Worm (Caenorhabditis elegans): ENCODE measurements around the gene F14F7.7.

DNA sequence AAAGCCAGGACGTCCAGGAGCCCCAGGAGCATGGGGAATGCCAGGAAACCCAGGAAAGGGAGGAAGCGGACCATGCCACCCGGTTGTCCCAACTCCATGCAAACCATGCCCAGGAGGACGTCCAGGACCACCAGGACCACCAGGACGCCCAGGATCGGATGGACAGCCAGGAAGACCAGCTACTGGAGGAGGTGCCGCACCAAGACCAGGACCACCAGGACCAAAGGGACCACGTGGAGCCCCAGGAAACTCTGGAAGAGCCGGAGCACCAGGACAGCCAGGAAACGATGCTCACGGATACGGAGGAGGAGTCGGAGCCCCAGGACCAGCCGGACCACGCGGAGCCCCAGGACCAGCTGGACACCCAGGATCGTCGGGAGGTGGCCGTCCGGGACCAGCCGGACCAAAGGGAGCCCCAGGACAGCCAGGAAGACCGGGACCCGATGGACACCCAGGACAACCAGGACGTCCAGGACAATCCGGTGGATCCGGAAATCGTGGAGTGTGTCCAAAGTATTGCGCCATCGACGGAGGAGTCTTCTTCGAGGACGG lies 11.1 kb upstream of the F14F7.7 start:
- TF ChIP-seq nhr-237 (tag; optimal IDR thresholded peaks at IDR 0.05) (no peak), unc-62 (GFP tag; optimal IDR thresholded peaks at IDR 0.05) (no peak), nhr-76 (tag; optimal IDR thresholded peaks at IDR 0.05) (no peak), unc-39 (tag; optimal IDR thresholded peaks at IDR 0.05) (no peak), elt-3 (tag; optimal IDR thresholded peaks at IDR 0.05) (no peak), ces-1 (GFP tag; optimal IDR thresholded peaks at IDR 0.05) (no peak), mep-1 (tag; optimal IDR thresholded peaks at IDR 0.05) (no peak), lsy-2 (tag; optimal IDR thresholded peaks at IDR 0.05) (no peak), ztf-11 (tag; optimal IDR thresholded peaks at IDR 0.05) (no peak), hlh-1 (tag; optimal IDR thresholded peaks at IDR 0.05) (no peak), ceh-83 (GFP tag; optimal IDR thresholded peaks at IDR 0.05) (no peak), nhr-2 (tag; optimal IDR thresholded peaks at IDR 0.05) (no peak), nhr-28 (tag; optimal IDR thresholded peaks at IDR 0.05) (no peak)

Data from whole organism, mixed stage, embryonic.